Fruit fly (Drosophila melanogaster): Measurements from ENCODE around the gene CG42713.

The CG42713 gene

DNA sequence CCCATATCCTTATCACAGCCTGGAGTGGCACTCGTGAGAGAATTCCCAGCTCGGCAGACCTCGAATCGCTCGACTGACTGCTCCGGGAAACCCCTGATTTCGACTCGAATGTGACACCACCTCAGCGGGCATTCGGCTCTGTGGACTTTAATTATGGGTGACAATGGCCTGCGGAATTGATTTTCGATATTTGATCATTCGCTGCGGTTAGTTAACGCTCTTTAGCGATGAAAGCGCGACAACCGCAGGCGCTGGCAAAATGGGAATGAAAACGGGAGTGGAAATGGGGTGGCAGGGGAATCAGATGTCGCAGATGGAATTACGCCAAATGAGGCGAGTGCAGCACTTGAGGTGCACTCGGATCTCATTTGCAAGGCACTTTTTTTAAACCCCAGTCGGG lies 19.6 kb upstream of the CG42713 start:
- TF ChIP-seq az2 (GFP tag; optimal IDR thresholded peaks at IDR 0.05) (no peak), gsb-n (tag; optimal IDR thresholded peaks at IDR 0.05) (peak; percentile 66), ken (GFP tag; IDR thresholded peaks at IDR 0.05) (no peak), Camta (GFP tag; optimal IDR thresholded peaks at IDR 0.05) (no peak), pros (GFP tag; optimal IDR thresholded peaks at IDR 0.05) (peak; percentile 58), CG4707 (GFP tag; optimal IDR thresholded peaks at IDR 0.05) (no peak), CG3838 (GFP tag; optimal IDR thresholded peaks at IDR 0.05) (no peak), CG11723 (GFP tag; optimal IDR thresholded peaks at IDR 0.05) (no peak), Sox100B (GFP tag; optimal IDR thresholded peaks at IDR 0.05) (no peak), Hr51 (GFP tag; optimal IDR thresholded peaks at IDR 0.05) (no peak), CG7786 (GFP tag; optimal IDR thresholded peaks at IDR 0.05) (no peak)

DNA sequence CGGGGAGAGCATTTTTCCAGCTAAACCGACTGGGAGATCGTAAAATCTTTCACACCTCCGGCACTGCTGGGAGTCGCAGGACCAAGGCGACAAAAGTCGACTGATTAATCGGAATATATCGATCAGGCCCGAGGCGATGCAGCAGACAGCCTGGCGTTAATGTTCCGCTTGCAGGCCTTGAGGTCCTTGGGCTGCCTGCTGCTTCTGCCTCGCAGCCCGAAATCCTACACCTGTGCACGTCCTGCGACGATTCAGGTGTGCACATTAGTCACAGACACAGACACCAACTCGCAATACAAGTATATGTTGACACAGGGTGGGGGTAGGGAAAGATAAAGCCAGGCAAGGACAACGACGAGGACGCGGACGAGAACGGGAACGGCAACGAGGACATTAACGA lies 15.4 kb upstream of the CG42713 start:
- no peak for TF ChIP-seq CG10366 (GFP tag; IDR thresholded peaks at IDR 0.05)
- TF ChIP-seq Deaf1 (tag; optimal IDR thresholded peaks at IDR 0.05), result no peak
- no peak for TF ChIP-seq Meics (GFP tag; optimal IDR thresholded peaks at IDR 0.05)
- peak; percentile 90 for TF ChIP-seq zen (tag; optimal IDR thresholded peaks at IDR 0.05)
- no peak for TF ChIP-seq Doc3 (GFP tag; IDR thresholded peaks at IDR 0.05; ENCODE audit: partially characterized antibody)
- TF ChIP-seq ftz-f1 (GFP tag; optimal IDR thresholded peaks at IDR 0.05), result no peak
- TF ChIP-seq CG13424 (tag; optimal IDR thresholded peaks at IDR 0.05), result no peak
- TF ChIP-seq CG1024 (GFP tag; IDR thresholded peaks at IDR 0.05), result no peak
- TF ChIP-seq crol (GFP tag; IDR thresholded peaks at IDR 0.05), result no peak
- TF ChIP-seq Ets65A (GFP tag), result peak; percentile 27
- peak; percentile 76 for TF ChIP-seq D (optimal IDR thresholded peaks at IDR 0.05)
- no peak for TF ChIP-seq D (GFP tag; optimal IDR thresholded peaks at IDR 0.05)
- TF ChIP-seq cad (GFP tag; optimal IDR thresholded peaks at IDR 0.05), result peak; percentile 52
- TF ChIP-seq lmd (GFP tag; IDR thresholded peaks at IDR 0.05), result no peak
- TF ChIP-seq gcm2 (GFP tag; optimal IDR thresholded peaks at IDR 0.05), result no peak
- TF ChIP-seq tll (GFP tag; optimal IDR thresholded peaks at IDR 0.05), result peak in 1 of 2 experiments; percentile 58
- TF ChIP-seq CG13123 (GFP tag; optimal IDR thresholded peaks at IDR 0.05), result no peak
- TF ChIP-seq CG15479 (GFP tag; optimal IDR thresholded peaks at IDR 0.05), result peak; percentile 1
- TF ChIP-seq prd (optimal IDR thresholded peaks at IDR 0.05), result no peak
- peak; percentile 25; the same call in 1 of the 3 replicates for TF ChIP-seq prd (GFP tag; IDR thresholded peaks at IDR 0.05)

DNA sequence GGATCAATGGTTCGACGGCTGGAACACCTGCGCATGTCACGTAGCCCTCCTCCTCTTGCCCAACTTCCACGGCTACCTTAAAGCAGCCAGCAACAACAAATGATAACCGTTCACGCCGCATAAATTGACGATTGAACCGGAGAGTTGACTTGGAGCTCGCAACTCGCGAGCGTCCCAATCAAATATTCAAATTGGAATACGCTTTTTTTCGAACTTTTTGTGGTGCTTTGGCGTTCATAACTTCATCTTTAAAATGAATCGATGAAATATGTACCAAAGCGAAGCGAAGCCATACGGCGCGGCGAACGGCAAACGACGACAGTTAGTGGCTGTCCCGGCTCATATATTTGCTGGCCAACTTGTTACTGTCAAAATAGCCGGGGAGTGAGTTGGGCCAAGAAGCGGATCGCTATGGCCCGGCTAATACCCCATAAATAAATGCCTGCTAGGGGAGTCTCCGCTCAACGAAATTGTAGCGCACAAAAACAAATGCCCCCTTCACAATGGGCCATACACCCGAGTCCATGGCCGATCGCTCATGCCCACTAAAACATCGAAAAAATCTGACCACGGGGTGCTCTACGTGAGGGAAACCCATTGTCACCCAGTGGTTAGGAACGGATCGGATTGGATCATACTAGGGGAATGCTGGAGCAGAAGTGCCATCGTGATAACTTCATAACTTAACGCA lies 11.9 kb upstream of the CG42713 start:
- no peak for TF ChIP-seq cas (GFP tag; IDR thresholded peaks at IDR 0.05)
- TF ChIP-seq mam (GFP tag; optimal IDR thresholded peaks at IDR 0.05), result no peak
- no peak for TF ChIP-seq tup (GFP tag; optimal IDR thresholded peaks at IDR 0.05)
- TF ChIP-seq CG15479 (GFP tag; optimal IDR thresholded peaks at IDR 0.05), result no peak
- TF ChIP-seq Myb (GFP tag; optimal IDR thresholded peaks at IDR 0.05), result no peak
- no peak for TF ChIP-seq z (GFP tag; IDR thresholded peaks at IDR 0.05)
- TF ChIP-seq gsb-n (tag; optimal IDR thresholded peaks at IDR 0.05), result peak; percentile 26
- no peak for TF ChIP-seq tna (GFP tag; IDR thresholded peaks at IDR 0.05; ENCODE audit: partially characterized antibody)
- TF ChIP-seq Stat92E (GFP tag; optimal IDR thresholded peaks at IDR 0.05), result no peak
- TF ChIP-seq CG31441 (GFP tag; IDR thresholded peaks at IDR 0.05), result no peak
- TF ChIP-seq CG12942 (GFP tag; optimal IDR thresholded peaks at IDR 0.05), result no peak
- TF ChIP-seq nerfin-1 (tag; optimal IDR thresholded peaks at IDR 0.05), result no peak
- TF ChIP-seq HLHmδ (GFP tag; optimal IDR thresholded peaks at IDR 0.05), result no peak
- TF ChIP-seq dysf (GFP tag; IDR thresholded peaks at IDR 0.05), result 0 out of 3 replicates have a peak, but pooled peaks have one; percentile 5
- no peak for TF ChIP-seq CG5953 (GFP tag; IDR thresholded peaks at IDR 0.05)
- no peak for TF ChIP-seq peb (GFP tag; IDR thresholded peaks at IDR 0.05)
- TF ChIP-seq Dll (GFP tag; IDR thresholded peaks at IDR 0.05; ENCODE audit: partially characterized antibody), result no peak
- TF ChIP-seq vfl (GFP tag; optimal IDR thresholded peaks at IDR 0.05), result no peak
- TF ChIP-seq Drgx (GFP tag; IDR thresholded peaks at IDR 0.05), result no peak
- TF ChIP-seq HLH4C (GFP tag; IDR thresholded peaks at IDR 0.05; ENCODE audit: partially characterized antibody), result no peak
- no peak for TF ChIP-seq dimm (GFP tag; IDR thresholded peaks at IDR 0.05)

All from whole organism, embryonic.